Fruit fly (Drosophila melanogaster) whole organism: ENCODE measurements around the gene caps.

Experiments
- CG8478 ChIP-seq: fragments of >200 bp; optimal IDR thresholded peaks from 2 replicates; lab custom pipeline; 2018; ENCODE audit warnings: inconsistent platforms
- Dll ChIP-seq: fragments of >200 bp; optimal IDR thresholded peaks from 2 replicates; lab custom pipeline; 2017
- EcR ChIP-seq, 2 experiments: fragments of >200 bp; optimal IDR thresholded peaks; 2 replicates each; lab custom pipeline; 2017; ENCODE audit warnings: missing biosample characterization in 2 of 2, missing genetic modification characterization in 2 of 2, missing genetic modification reagents in 2 of 2
- pan ChIP-seq: fragments of >200 bp; optimal IDR thresholded peaks from 2 replicates; lab custom pipeline; 2017
- psq ChIP-seq: fragments of >200 bp; optimal IDR thresholded peaks from 2 replicates; lab custom pipeline; 2017
- usp ChIP-seq: fragments of >200 bp; optimal IDR thresholded peaks from 2 replicates; lab custom pipeline; 2017; ENCODE audit warnings: missing biosample characterization, missing genetic modification characterization, mixed read lengths

caps gene

DNA sequence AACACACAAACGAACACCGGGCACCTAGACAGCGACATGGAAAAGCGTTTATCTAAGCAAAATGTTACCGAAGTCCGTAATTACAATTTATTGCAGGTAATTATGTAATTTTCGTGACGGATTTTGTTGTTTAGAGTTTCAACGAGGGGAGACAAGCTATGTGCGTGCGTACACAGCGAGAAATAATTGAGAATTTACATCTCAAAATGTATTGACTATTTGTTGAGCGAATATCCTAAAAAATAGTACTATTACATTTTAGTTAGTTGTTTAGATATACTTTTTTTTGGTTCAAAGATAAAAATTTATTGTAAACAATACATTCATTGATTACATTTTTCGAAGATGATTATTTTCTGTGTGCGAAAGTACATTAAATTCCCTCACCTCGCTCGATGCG is 33.8 kb downstream of the caps start:
- no peak for TF ChIP-seq pan (lab: Kevin White, UChicago)
- TF ChIP-seq Dll (lab: Kevin White, UChicago): no peak
- TF ChIP-seq psq (lab: Kevin White, UChicago): no peak
- no peak for TF ChIP-seq usp (GFP tag; lab: Kevin White, UChicago)
- no peak for TF ChIP-seq EcR (GFP tag; optimal IDR thresholded peaks at IDR 0.05; lab: Kevin White, UChicago)
- no peak for TF ChIP-seq CG8478 (lab: Kevin White, UChicago)

DNA sequence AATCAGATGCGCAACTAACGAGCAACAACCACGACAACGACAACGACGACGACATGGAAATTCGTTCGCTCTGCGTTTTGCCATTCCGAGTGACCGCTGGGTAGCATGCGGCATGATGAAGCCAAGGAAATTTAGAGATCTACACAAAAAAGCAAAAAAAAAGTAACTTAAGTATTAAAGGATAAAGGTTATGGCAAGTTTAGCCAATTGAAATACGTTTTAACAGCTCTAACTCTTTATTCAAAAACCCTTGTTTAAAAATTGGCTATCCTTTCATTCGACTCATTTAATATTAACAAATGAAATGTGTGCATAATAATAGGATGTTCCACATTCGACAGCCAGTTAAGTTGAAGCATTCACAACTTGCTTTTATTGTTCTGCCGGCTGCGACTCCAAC is 35.3 kb downstream of the caps start:
- TF ChIP-seq EcR (GFP tag; optimal IDR thresholded peaks at IDR 0.05; lab: Kevin White, UChicago) (no peak), pan (lab: Kevin White, UChicago) (peak; percentile 78), psq (lab: Kevin White, UChicago) (no peak)

DNA sequence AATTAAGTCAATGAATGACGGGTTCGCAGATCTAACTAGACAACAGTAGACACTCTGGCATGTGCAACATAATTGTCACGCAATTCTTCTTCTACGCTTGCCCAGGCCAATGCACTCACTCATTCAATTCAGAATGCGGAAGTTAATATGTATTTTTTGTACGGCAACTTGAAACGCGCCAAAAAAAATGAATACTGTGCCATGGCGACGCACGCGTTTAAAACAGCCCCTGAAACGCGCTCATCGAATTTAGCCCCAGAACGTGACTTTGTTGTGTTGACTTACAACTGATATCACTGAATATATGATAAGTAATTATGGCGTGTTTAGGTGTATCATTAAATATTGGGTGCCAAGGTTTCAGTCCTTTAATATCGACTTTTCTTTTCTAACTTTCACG is 37.6 kb downstream of the caps start:
- TF ChIP-seq pan (lab: Kevin White, UChicago): no peak
- no peak for TF ChIP-seq psq (lab: Kevin White, UChicago)
- no peak for TF ChIP-seq EcR (GFP tag; optimal IDR thresholded peaks at IDR 0.05; lab: Kevin White, UChicago)
- no peak for TF ChIP-seq CG8478 (lab: Kevin White, UChicago)
- TF ChIP-seq Dll (lab: Kevin White, UChicago): no peak
- no peak for TF ChIP-seq usp (GFP tag; lab: Kevin White, UChicago)

DNA sequence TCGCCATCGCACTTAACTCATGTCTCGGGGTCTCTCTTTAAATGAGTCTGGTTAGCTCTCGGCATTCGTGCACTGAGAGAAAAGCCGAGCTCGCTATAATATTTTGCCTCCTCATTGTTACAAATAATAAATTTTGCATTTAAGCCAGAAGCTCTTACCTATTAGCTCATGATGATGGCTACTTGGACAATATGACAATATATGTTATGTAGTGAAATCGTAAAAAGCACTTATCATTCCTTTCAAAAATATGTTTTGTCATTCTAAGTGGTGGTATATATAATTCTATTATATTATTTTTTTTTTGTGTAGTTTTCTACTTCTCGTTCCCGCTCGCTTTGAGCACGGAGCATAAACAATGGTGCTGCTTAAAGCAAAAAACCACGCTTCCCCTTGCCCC is 38.8 kb downstream of the caps start:
- no peak for TF ChIP-seq EcR (GFP tag; optimal IDR thresholded peaks at IDR 0.05; lab: Kevin White, UChicago)
- no peak for TF ChIP-seq usp (GFP tag; lab: Kevin White, UChicago)
- TF ChIP-seq CG8478 (lab: Kevin White, UChicago): no peak
- TF ChIP-seq Dll (lab: Kevin White, UChicago): no peak
- no peak for TF ChIP-seq pan (lab: Kevin White, UChicago)
- TF ChIP-seq psq (lab: Kevin White, UChicago): no peak

DNA sequence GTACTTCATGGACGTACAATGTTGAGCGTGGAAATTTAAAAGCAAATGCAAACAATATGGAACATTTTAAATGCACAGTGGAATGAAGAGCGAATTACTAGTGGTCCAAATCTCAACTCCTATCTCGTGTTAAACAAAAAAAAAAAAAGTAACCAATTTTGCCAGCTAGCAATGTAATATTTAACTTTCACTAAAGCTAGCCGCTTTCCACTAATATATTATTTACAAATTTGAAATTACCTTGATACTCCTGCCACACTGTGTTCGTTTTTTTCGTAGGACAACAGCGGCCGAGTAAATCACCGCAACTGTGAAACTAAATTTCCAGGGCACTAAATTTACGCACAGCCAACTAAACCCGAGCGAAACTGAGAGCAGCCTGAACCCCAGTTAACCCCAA is 39.4 kb downstream of the caps start:
- TF ChIP-seq Dll (lab: Kevin White, UChicago): no peak
- no peak for TF ChIP-seq pan (lab: Kevin White, UChicago)
- TF ChIP-seq usp (GFP tag; lab: Kevin White, UChicago): no peak
- no peak for TF ChIP-seq CG8478 (lab: Kevin White, UChicago)
- TF ChIP-seq EcR (GFP tag; optimal IDR thresholded peaks at IDR 0.05; lab: Kevin White, UChicago): no peak
- TF ChIP-seq psq (lab: Kevin White, UChicago): no peak

DNA sequence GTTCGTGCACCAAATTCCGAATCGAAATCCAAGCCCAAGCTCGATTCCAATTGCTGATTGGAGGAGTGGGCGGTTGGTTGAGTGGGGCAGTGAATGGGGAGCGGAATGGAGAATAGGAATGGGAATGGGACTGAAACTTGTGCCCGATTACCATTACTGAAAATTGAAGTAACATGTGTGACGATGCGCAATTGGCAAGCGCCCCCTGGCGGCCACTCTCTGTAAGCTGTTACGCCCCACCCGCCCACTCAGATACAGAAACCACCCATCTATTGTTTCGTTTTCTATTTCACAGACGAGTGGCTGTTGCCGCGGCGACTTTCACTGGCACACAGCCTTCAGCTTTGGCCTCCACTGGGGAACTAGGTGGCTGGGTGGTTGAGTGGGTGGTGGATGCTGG is 42.8 kb downstream of the caps start:
- TF ChIP-seq EcR (GFP tag; optimal IDR thresholded peaks at IDR 0.05; lab: Kevin White, UChicago) (no peak), CG8478 (lab: Kevin White, UChicago) (no peak), psq (lab: Kevin White, UChicago) (no peak), Dll (lab: Kevin White, UChicago) (no peak), pan (lab: Kevin White, UChicago) (no peak), usp (GFP tag; lab: Kevin White, UChicago) (no peak)

DNA sequence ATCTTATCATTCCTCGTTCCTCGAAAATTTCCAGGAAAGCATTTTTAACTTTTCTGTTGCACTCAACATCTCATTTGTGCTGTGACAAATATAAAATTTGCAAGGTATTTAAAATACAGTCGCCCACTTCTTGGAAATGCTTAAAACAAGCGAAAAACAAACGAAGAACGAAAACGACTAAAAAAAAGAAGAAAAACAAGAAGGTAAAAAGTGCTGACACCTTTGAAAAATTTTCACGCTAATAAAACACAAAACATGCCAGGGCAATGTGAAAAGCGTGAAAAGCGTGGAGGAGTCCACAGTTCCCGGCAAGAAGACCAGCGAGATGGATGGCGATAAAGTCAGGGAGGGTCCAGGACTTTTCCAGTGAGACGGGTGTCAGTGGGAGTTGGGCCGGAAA is 53.5 kb downstream of the caps start:
- no peak for TF ChIP-seq CG8478 (lab: Kevin White, UChicago)
- no peak for TF ChIP-seq usp (GFP tag; lab: Kevin White, UChicago)
- TF ChIP-seq Dll (lab: Kevin White, UChicago): no peak
- no peak for TF ChIP-seq pan (lab: Kevin White, UChicago)
- no peak for TF ChIP-seq EcR (GFP tag; optimal IDR thresholded peaks at IDR 0.05; lab: Kevin White, UChicago)
- no peak for TF ChIP-seq psq (lab: Kevin White, UChicago)

DNA sequence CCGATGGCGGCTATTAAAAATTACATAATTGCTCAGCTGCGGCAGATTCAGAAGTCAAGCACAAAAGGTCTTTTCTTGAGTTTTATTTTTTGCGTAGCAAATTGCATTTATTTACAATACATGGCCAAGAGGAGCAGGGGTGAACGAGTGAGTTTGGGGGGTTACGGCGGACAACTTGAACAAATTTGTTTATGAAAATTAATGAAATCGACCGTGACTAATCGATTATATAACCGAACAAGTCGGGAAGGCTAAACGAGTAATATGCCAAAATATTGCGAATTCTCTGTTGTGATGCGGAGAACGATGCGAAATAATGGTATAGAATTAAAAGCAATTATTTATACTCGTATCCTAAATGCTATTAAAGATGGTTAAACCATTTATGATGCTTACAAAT is 55.8 kb downstream of the caps start:
- TF ChIP-seq EcR (GFP tag; optimal IDR thresholded peaks at IDR 0.05; lab: Kevin White, UChicago) (no peak), usp (GFP tag; lab: Kevin White, UChicago) (no peak), Dll (lab: Kevin White, UChicago) (no peak), CG8478 (lab: Kevin White, UChicago) (no peak), psq (lab: Kevin White, UChicago) (no peak), pan (lab: Kevin White, UChicago) (no peak)

DNA sequence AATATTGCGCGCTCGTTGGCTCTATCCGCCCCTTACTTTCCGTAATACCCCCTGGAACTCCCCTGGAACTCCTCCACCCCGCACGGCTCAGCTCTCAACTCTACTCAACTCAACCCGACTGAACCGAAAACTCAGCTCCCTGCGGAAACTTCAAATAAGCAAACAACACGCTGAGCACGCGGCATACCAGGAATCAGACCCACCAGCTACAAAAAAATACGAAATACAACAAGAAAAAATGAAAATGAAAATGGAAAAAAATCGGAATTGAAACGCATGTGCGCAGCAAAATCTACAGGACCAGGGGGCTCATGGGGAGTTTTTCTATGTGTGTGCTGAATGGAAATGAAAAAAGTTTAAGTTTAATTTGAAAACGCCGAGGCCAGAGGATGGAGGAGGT is 58.1 kb downstream of the caps start:
- TF ChIP-seq pan (lab: Kevin White, UChicago) (no peak), usp (GFP tag; lab: Kevin White, UChicago) (no peak), CG8478 (lab: Kevin White, UChicago) (no peak), Dll (lab: Kevin White, UChicago) (no peak)

DNA sequence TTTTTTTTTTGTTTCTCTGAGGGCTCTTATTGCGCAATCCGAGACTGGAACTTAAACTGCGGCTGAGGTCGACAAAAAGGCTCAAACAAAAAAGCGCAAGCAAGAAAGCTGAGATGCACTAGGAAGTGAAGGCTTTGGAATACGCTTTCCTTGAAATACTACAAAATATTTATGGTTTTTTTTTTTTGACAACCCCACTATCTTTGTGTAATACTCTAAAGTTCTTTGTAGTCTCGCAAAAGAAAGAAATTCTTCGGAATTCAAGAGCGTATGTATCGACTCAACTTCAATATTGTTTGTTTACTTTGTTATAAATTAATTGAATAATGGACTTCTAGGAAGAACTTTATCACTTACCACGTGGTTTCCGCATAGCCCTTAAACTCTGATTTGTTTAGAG is 59.7 kb downstream of the caps start:
- no peak for TF ChIP-seq Dll (lab: Kevin White, UChicago)
- TF ChIP-seq usp (GFP tag; lab: Kevin White, UChicago): no peak
- no peak for TF ChIP-seq psq (lab: Kevin White, UChicago)
- no peak for TF ChIP-seq pan (lab: Kevin White, UChicago)
- TF ChIP-seq EcR (GFP tag; optimal IDR thresholded peaks at IDR 0.05; lab: Kevin White, UChicago): no peak
- no peak for TF ChIP-seq CG8478 (lab: Kevin White, UChicago)

DNA sequence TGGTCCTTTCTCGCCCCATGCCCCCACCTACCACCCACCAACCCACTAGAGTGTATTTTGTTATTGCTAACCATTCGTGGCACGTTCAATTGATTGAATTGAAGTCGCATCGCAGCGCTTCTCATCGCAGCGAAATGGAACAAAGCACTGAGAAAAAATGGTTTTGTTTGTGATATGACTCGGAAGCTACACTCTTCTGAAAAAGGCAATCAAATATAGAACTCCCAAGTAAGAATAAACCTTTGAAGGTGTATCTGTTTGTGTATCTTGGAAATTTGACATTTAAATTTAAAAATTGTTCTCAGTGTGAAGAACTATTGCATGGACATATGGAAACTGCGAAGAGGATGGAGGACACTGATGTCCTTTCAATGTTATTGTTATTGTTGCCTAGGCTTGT is 67.2 kb downstream of the caps start:
- no peak for TF ChIP-seq psq (lab: Kevin White, UChicago)
- no peak for TF ChIP-seq CG8478 (lab: Kevin White, UChicago)
- no peak for TF ChIP-seq EcR (GFP tag; optimal IDR thresholded peaks at IDR 0.05; lab: Kevin White, UChicago)
- TF ChIP-seq pan (lab: Kevin White, UChicago): no peak
- TF ChIP-seq usp (GFP tag; lab: Kevin White, UChicago): no peak
- no peak for TF ChIP-seq Dll (lab: Kevin White, UChicago)

DNA sequence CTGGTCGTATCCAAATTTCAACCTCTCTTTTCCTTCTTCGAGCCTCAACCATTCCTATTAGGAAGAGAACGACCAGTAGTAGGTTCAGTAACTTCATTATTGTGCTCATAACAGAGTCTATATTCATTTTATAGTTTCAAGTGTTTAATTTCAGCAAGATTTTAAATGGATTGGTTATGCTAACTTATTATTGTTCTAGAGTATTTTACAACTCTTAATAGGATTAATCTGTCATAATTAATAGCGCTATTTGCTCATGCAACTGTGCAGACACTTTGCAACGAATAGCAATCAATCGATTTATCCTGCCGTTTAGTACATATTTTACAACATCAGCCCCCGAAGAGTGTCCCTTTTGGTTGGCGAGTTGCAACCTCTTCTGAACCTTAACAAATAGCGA is 68.3 kb downstream of the caps start, which contains the start of gene Sfp70A4:
Sfp70A4 (minus strand) TSS at position 101 of the 400 bp plus-strand sequence.
- TF ChIP-seq psq (lab: Kevin White, UChicago) (no peak), Dll (lab: Kevin White, UChicago) (no peak), EcR (GFP tag; optimal IDR thresholded peaks at IDR 0.05; lab: Kevin White, UChicago) (no peak), usp (GFP tag; lab: Kevin White, UChicago) (no peak), CG8478 (lab: Kevin White, UChicago) (no peak), pan (lab: Kevin White, UChicago) (no peak)
